Worm (Caenorhabditis elegans) whole organism, young adult: ENCODE measurements around the gene mfsd-10.

Experiments used
- C17E4.6 ChIP-seq: fragments of 200-800 bp; sonication (Bioruptor generic); IDR thresholded peaks from 2 replicates; pipeline ENCODE4 v1.3.6; 2022; ENCODE audit warnings: missing genetic modification reagents, missing genetic modification characterization, missing compliant biosample characterization
- Y67H2A.10 ChIP-seq: fragments of 200-800 bp; sonication (Bioruptor generic); conservative IDR thresholded peaks from 2 replicates; pipeline ENCODE4 v1.3.6; 2022; ENCODE audit warnings: missing genetic modification reagents, missing genetic modification characterization, missing compliant biosample characterization
- athp-1 ChIP-seq: sonication (generic microtip); optimal IDR thresholded peaks from 2 replicates; lab custom pipeline; 2017; ENCODE audit warnings: mild to moderate bottlenecking, missing genetic modification characterization, missing compliant biosample characterization
- cebp-1 ChIP-seq, 2 experiments: fragments of 200-800 bp in 1 of 2; sonication (Bioruptor generic) in 1 of 2; sonication (generic microtip) in 1 of 2; IDR thresholded peaks in 1 of 2; optimal IDR thresholded peaks in 1 of 2; 2 replicates each; pipeline versions ENCODE4 v1.3.6 to Lab custom; 2017 to 2022; ENCODE audit warnings: missing compliant biosample characterization in 2 of 2, missing genetic modification characterization in 2 of 2, mild to moderate bottlenecking in 1 of 2, missing genetic modification reagents in 1 of 2, moderate library complexity in 1 of 2
- die-1 ChIP-seq: sonication (generic microtip); optimal IDR thresholded peaks from 2 replicates; lab custom pipeline; 2016; ENCODE audit warnings: missing genotype, mild to moderate bottlenecking, missing genetic modification characterization, missing compliant biosample characterization
- hsf-1 ChIP-seq: fragments of 200-800 bp; sonication (Bioruptor generic); IDR thresholded peaks from 2 replicates; pipeline ENCODE4 v1.3.6; 2022; ENCODE audit warnings: missing genetic modification reagents, missing genetic modification characterization, missing compliant biosample characterization
- nfya-2 ChIP-seq: fragments of 200-800 bp; sonication (Bioruptor generic); IDR thresholded peaks from 2 replicates; pipeline ENCODE4 v1.3.6; 2022; ENCODE audit warnings: missing genetic modification reagents, missing genetic modification characterization, missing compliant biosample characterization
- nhr-90 ChIP-seq: sonication (generic microtip); optimal IDR thresholded peaks from 2 replicates; lab custom pipeline; 2016; ENCODE audit warnings: missing genotype, mild to moderate bottlenecking, missing genetic modification characterization, missing compliant biosample characterization
- pbrm-1 ChIP-seq: fragments of 200-800 bp; sonication (Bioruptor generic); IDR thresholded peaks from 2 replicates; pipeline ENCODE4 v1.3.6; 2022; ENCODE audit warnings: missing genetic modification reagents, missing genetic modification characterization, missing compliant biosample characterization
- unc-62 ChIP-seq: fragments of 150-350 bp; optimal IDR thresholded peaks from 2 replicates; lab custom pipeline; 2014; ENCODE audit warnings: missing biosample characterization, missing genetic modification reagents, missing genetic modification characterization

DNA sequence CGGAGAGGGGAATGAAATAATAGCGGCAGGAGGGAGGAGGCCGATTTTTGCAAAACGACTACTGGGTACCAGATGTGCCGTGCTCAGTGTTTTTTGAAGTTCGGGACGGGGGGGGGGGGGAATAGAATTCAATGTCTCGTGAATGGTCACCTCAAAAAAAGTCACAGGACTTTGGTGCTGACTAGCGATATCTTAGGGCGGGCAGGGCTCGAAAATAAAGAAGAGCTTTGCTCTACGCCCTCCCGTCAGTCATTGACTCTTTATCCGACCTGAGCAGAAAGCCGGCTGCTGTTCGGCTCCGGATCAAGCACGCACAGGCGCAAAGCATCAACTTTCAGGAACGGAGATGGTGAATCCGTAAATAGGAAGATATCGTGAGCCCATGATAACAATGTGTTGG, 22.1 kb upstream of the mfsd-10 start:
- no peak for TF ChIP-seq pbrm-1 (GFP tag; lab: Robert Waterston, UW)
- no peak for TF ChIP-seq unc-62 (GFP tag; lab: Kevin White, UChicago)
- TF ChIP-seq athp-1 = no peak
- TF ChIP-seq Y67H2A.10 (GFP tag; lab: Robert Waterston, UW) = no peak
- TF ChIP-seq C17E4.6 (GFP tag; lab: Robert Waterston, UW) = no peak
- TF ChIP-seq die-1 = no peak
- TF ChIP-seq cebp-1 (GFP tag; IDR thresholded peaks at IDR 0.05; lab: Robert Waterston, UW) = no peak
- no peak for TF ChIP-seq cebp-1 (tag; optimal IDR thresholded peaks at IDR 0.05; lab: Kevin White, UChicago)
- TF ChIP-seq nfya-2 (GFP tag; lab: Robert Waterston, UW) = no peak
- TF ChIP-seq nhr-90 = no peak
- no peak for TF ChIP-seq hsf-1 (GFP tag; lab: Robert Waterston, UW)
